Worm (Caenorhabditis elegans) whole organism, L3 larva: ENCODE measurements around the gene B0001.5.

Experiments
- R02D3.7 ChIP-seq: fragments of 150-350 bp; optimal IDR thresholded peaks from 2 replicates; lab custom pipeline; 2014; ENCODE audit warnings: missing biosample characterization, missing genetic modification characterization
- ZK546.5 ChIP-seq: sonication (generic microtip); optimal IDR thresholded peaks from 2 replicates; lab custom pipeline; 2017; ENCODE audit warnings: missing biosample characterization, missing genetic modification characterization
- ama-1 ChIP-seq: fragments of 150-350 bp; optimal IDR thresholded peaks from 2 replicates; lab custom pipeline; 2018
- ceh-16 ChIP-seq: sonication (generic microtip); optimal IDR thresholded peaks from 2 replicates; lab custom pipeline; 2017; ENCODE audit warnings: missing biosample characterization, missing genetic modification characterization
- ceh-28 ChIP-seq: fragments of 150-350 bp; optimal IDR thresholded peaks from 2 replicates; lab custom pipeline; 2014; ENCODE audit warnings: missing biosample characterization, missing genetic modification reagents, missing genetic modification characterization
- ceh-82 ChIP-seq: fragments of 150-350 bp; optimal IDR thresholded peaks from 2 replicates; lab custom pipeline; 2014; ENCODE audit warnings: missing biosample characterization, missing genetic modification characterization
- ceh-9 ChIP-seq: sonication (generic microtip); optimal IDR thresholded peaks from 2 replicates; lab custom pipeline; 2018; ENCODE audit warnings: missing biosample characterization, missing genetic modification characterization
- daf-12 ChIP-seq: fragments of 150-350 bp; optimal IDR thresholded peaks from 2 replicates; lab custom pipeline; 2014; ENCODE audit warnings: missing biosample characterization, missing genetic modification reagents, missing genetic modification characterization
- egl-27 ChIP-seq: sonication (generic microtip); optimal IDR thresholded peaks from 4 replicates; lab custom pipeline; 2017; ENCODE audit warnings: missing biosample characterization, missing genetic modification reagents, missing genetic modification characterization
- egl-5 ChIP-seq: fragments of 150-350 bp; optimal IDR thresholded peaks from 2 replicates; lab custom pipeline; 2017; ENCODE audit warnings: missing biosample characterization, missing genetic modification reagents, missing genetic modification characterization, inconsistent platforms
- elt-1 ChIP-seq: fragments of 150-350 bp; optimal IDR thresholded peaks from 2 replicates; lab custom pipeline; 2014; ENCODE audit warnings: missing biosample characterization, missing genetic modification characterization
- elt-2 ChIP-seq: sonication (generic microtip); optimal IDR thresholded peaks from 2 replicates; lab custom pipeline; 2016; ENCODE audit warnings: missing genetic modification reagents, mild to moderate bottlenecking, missing genetic modification characterization, missing compliant biosample characterization
- elt-3 ChIP-seq, 3 experiments: fragments of 150-350 bp in 1 of 3; sonication (generic microtip) in 2 of 3; optimal IDR thresholded peaks; 2 replicates in 2 of 3; 4 replicates in 1 of 3; lab custom pipeline; 2014 to 2017; ENCODE audit warnings: missing biosample characterization in 3 of 3, missing genetic modification characterization in 3 of 3
- fkh-10 ChIP-seq: sonication (generic microtip); optimal IDR thresholded peaks from 2 replicates; lab custom pipeline; 2017; ENCODE audit warnings: missing biosample characterization, missing genetic modification reagents, missing genetic modification characterization
- fkh-2 ChIP-seq: fragments of 150-350 bp; optimal IDR thresholded peaks from 2 replicates; lab custom pipeline; 2014; ENCODE audit warnings: missing biosample characterization, missing genetic modification reagents, missing genetic modification characterization
- fos-1 ChIP-seq: fragments of 150-350 bp; optimal IDR thresholded peaks from 2 replicates; lab custom pipeline; 2014; ENCODE audit warnings: missing biosample characterization, missing genetic modification characterization
- hmg-11 ChIP-seq: sonication (generic microtip); optimal IDR thresholded peaks from 2 replicates; lab custom pipeline; 2016; ENCODE audit warnings: missing genetic modification characterization, missing compliant biosample characterization
- lin-15B ChIP-seq: fragments of 150-350 bp; optimal IDR thresholded peaks from 2 replicates; lab custom pipeline; 2014; ENCODE audit warnings: missing biosample characterization, missing genetic modification characterization
- lin-39 ChIP-seq: fragments of 150-350 bp; optimal IDR thresholded peaks from 2 replicates; lab custom pipeline; 2018; ENCODE audit warnings: missing biosample characterization, missing genetic modification reagents, missing genetic modification characterization
- lsy-12 ChIP-seq: sonication (generic microtip); optimal IDR thresholded peaks from 2 replicates; lab custom pipeline; 2016; ENCODE audit warnings: mild to moderate bottlenecking, missing genetic modification characterization, missing compliant biosample characterization
- nfya-1 ChIP-seq: sonication (generic microtip); optimal IDR thresholded peaks from 2 replicates; lab custom pipeline; 2017; ENCODE audit warnings: missing genetic modification characterization, mild to moderate bottlenecking, missing compliant biosample characterization, antibody characterized with exemption, moderate library complexity; ENCODE audit not compliant: insufficient read depth
- nhr-11 ChIP-seq: fragments of 150-350 bp; optimal IDR thresholded peaks from 2 replicates; lab custom pipeline; 2014; ENCODE audit warnings: missing biosample characterization, missing genetic modification characterization
- nhr-23 ChIP-seq: fragments of 150-350 bp; optimal IDR thresholded peaks from 2 replicates; lab custom pipeline; 2014; ENCODE audit warnings: missing biosample characterization, missing genetic modification reagents, missing genetic modification characterization
- nhr-237 ChIP-seq: fragments of 150-350 bp; optimal IDR thresholded peaks from 2 replicates; lab custom pipeline; 2014; ENCODE audit warnings: missing biosample characterization, missing genetic modification characterization
- nhr-28 ChIP-seq: fragments of 150-350 bp; optimal IDR thresholded peaks from 2 replicates; lab custom pipeline; 2014; ENCODE audit warnings: missing biosample characterization, missing genetic modification characterization
- nhr-67 ChIP-seq: fragments of 150-350 bp; optimal IDR thresholded peaks from 2 replicates; lab custom pipeline; 2014; ENCODE audit warnings: missing biosample characterization, missing genetic modification characterization
- nhr-77 ChIP-seq: fragments of 150-350 bp; optimal IDR thresholded peaks from 2 replicates; lab custom pipeline; 2014; ENCODE audit warnings: missing biosample characterization, missing genetic modification characterization
- pha-4 ChIP-seq: fragments of 150-350 bp; optimal IDR thresholded peaks from 2 replicates; lab custom pipeline; 2014; ENCODE audit warnings: missing biosample characterization, missing genetic modification reagents, missing genetic modification characterization
- pqm-1 ChIP-seq: fragments of 150-350 bp; optimal IDR thresholded peaks from 2 replicates; lab custom pipeline; 2017; ENCODE audit warnings: missing biosample characterization, missing genetic modification characterization, inconsistent platforms
- sea-2 ChIP-seq: fragments of 150-350 bp; sonication (generic microtip); optimal IDR thresholded peaks from 4 replicates; lab custom pipeline; 2014; ENCODE audit warnings: missing biosample characterization, missing genetic modification reagents, missing genetic modification characterization
- skn-1 ChIP-seq: fragments of 150-350 bp; optimal IDR thresholded peaks from 2 replicates; lab custom pipeline; 2014; ENCODE audit warnings: missing biosample characterization, missing genetic modification characterization
- snpc-4 ChIP-seq: fragments of 150-350 bp; optimal IDR thresholded peaks from 2 replicates; lab custom pipeline; 2014; ENCODE audit warnings: missing biosample characterization, missing genetic modification characterization
- tbx-2 ChIP-seq: sonication (generic microtip); optimal IDR thresholded peaks from 2 replicates; lab custom pipeline; 2016; ENCODE audit warnings: mild to moderate bottlenecking, missing genetic modification characterization, missing compliant biosample characterization
- zag-1 ChIP-seq: fragments of 150-350 bp; optimal IDR thresholded peaks from 2 replicates; lab custom pipeline; 2014; ENCODE audit warnings: missing biosample characterization, missing genetic modification characterization
- ztf-11 ChIP-seq: fragments of 150-350 bp; optimal IDR thresholded peaks from 2 replicates; lab custom pipeline; 2014; ENCODE audit warnings: missing biosample characterization, missing genetic modification characterization
- ztf-4 ChIP-seq: fragments of 150-350 bp; optimal IDR thresholded peaks from 2 replicates; lab custom pipeline; 2014; ENCODE audit warnings: missing biosample characterization, missing genetic modification characterization

Gene B0001.5

DNA sequence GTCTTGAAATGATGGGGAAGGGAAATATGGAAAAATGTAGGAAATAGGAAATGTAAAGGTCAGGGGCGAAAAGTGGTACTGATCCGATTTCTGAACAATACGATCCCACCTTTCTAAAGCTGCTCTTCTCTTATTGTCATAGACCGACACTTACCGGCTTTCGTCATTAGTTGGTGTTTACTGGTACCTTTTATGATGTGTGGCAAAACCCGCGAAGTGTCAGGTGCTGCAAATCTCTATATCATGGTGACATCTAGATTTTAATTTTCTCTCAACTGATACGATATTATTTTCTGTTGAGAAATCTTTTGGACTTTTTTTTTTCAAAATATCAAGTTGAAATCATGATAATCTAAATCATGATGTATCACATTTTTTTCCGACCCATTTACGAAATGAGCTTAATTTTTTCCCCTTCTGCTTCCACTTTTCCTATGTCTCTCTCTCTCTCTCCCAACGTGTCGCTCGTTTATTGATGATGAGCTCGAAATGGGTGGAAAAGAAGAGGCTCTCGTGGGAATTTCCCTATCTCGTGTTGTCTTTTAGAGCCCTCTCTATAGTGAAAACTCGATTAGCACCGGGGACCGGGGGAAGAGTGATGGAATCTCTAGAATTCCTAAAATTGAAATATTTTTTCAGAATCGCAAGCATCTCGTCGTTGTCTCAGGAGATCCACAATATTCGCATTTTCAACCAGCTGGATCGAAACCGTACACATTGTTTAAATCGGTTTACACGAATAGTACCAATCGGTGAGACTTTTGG is 11.6 kb downstream of the B0001.5 start:
- TF ChIP-seq snpc-4 (tag; lab: Kevin White, UChicago) (no peak), ama-1 (lab: Kevin White, UChicago) (no peak), ztf-4 (tag; lab: Kevin White, UChicago) (no peak), zag-1 (tag; lab: Kevin White, UChicago) (no peak), fos-1 (tag; lab: Kevin White, UChicago) (no peak), lin-39 (no peak), daf-12 (no peak), ceh-16 (tag; lab: Kevin White, UChicago) (no peak), nhr-28 (tag; lab: Kevin White, UChicago) (no peak), R02D3.7 (tag; lab: Kevin White, UChicago) (no peak), ceh-28 (no peak), ceh-82 (tag; lab: Kevin White, UChicago) (no peak), pha-4 (no peak), pqm-1 (tag; lab: Kevin White, UChicago) (no peak)
- TF ChIP-seq, all 47 proteins: peak for 0

DNA sequence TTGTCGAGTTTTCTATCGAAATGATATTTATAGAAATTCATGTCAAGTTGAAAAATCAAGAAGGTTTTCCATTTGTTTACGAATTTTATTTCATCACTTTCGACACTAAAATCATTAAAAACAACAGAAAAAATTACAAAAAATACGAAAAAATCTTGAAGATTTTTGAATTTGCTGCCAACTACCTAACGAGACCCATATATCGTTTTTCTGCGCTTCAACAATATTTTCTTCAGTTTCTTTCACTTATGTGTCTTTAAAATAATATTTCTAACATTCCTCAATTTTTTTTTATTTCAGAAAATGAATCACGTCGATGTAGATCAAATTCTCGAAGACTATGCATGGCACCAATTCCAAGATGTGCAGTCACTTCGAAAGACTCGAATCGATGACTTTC is 13.9 kb downstream of the B0001.5 start, which contains the start of gene lin-24:
TSS of gene lin-24 (plus strand) at position 301 of the 400 bp plus-strand sequence.
- TF ChIP-seq nhr-67 (tag; lab: Kevin White, UChicago) (no peak), tbx-2 (tag; lab: Kevin White, UChicago) (no peak), lsy-12 (tag; lab: Kevin White, UChicago) (no peak), nfya-1 (tag; lab: Kevin White, UChicago) (no peak), pha-4 (no peak), snpc-4 (tag; lab: Kevin White, UChicago) (no peak), egl-27 (tag; lab: Kevin White, UChicago) (no peak), ztf-11 (no peak), ceh-9 (tag; lab: Kevin White, UChicago) (no peak), skn-1 (tag; lab: Kevin White, UChicago) (no peak), nhr-237 (tag; lab: Kevin White, UChicago) (no peak)

DNA sequence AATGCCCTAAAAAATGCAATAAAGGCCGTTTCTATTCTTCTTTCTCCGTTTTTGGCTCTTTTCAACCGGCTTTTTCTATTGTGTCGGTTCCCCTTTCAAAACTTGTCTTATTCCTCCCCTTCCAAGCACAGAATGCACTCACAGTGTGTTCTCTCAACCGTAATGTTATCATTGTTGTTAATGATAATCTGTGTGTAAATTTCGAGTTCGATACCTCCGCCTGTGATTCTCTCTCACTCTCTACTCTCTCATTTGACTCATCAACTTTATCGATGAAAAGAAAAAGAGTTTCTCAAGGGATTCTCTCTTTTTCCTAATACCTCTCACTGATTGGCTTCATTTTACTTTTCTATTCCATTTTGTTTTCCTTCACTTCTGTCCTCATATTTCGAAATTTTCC is 14.4 kb downstream of the B0001.5 start:
- TF ChIP-seq nhr-11 (tag; lab: Kevin White, UChicago) (no peak), ceh-9 (tag; lab: Kevin White, UChicago) (no peak), ztf-11 (no peak), elt-1 (tag; lab: Kevin White, UChicago) (no peak), nhr-23 (tag; lab: Kevin White, UChicago) (no peak), zag-1 (tag; lab: Kevin White, UChicago) (no peak), R02D3.7 (tag; lab: Kevin White, UChicago) (no peak), hmg-11 (no peak), fkh-2 (tag; lab: Kevin White, UChicago) (no peak), egl-5 (tag; lab: Kevin White, UChicago) (no peak), elt-3 (tag; optimal IDR thresholded peaks at IDR 0.05; lab: Kevin White, UChicago) (no peak), nfya-1 (tag; lab: Kevin White, UChicago) (peak; percentile 28), tbx-2 (tag; lab: Kevin White, UChicago) (no peak), nhr-28 (tag; lab: Kevin White, UChicago) (no peak), sea-2 (GFP tag; lab: Kevin White, UChicago) (no peak), ZK546.5 (no peak), lsy-12 (tag; lab: Kevin White, UChicago) (no peak), pqm-1 (tag; lab: Kevin White, UChicago) (peak; percentile 28), daf-12 (no peak), nhr-67 (tag; lab: Kevin White, UChicago) (no peak), fos-1 (tag; lab: Kevin White, UChicago) (no peak), lin-15B (tag; lab: Kevin White, UChicago) (no peak), skn-1 (tag; lab: Kevin White, UChicago) (no peak), elt-2 (tag; lab: Kevin White, UChicago) (peak; percentile 47), snpc-4 (tag; lab: Kevin White, UChicago) (peak; percentile 7), fkh-10 (no peak), nhr-77 (tag; lab: Kevin White, UChicago) (no peak), ceh-16 (tag; lab: Kevin White, UChicago) (no peak), pha-4 (peak; percentile 23), lin-39 (no peak), ceh-28 (no peak)
- TF ChIP-seq, all 47 proteins: peak for 5
